Worm (Caenorhabditis elegans) whole organism, midembryonic: ENCODE results near the gene Y38C1BA.1.

ENCODE experiments used
- T22C8.4 ChIP-seq: fragments of 200-800 bp; sonication (Bioruptor generic); IDR thresholded peaks from 2 replicates; pipeline ENCODE4 v1.3.6; 2022; ENCODE audit warnings: missing genetic modification characterization, missing compliant biosample characterization
- cog-1 ChIP-seq: sonication (generic microtip); optimal IDR thresholded peaks from 2 replicates; lab custom pipeline; 2016; ENCODE audit warnings: missing genetic modification characterization, missing compliant biosample characterization
- klf-2 ChIP-seq: fragments of 200-800 bp; sonication (Bioruptor generic); conservative IDR thresholded peaks from 2 replicates; pipeline ENCODE4 v1.3.6; 2022; ENCODE audit warnings: missing genetic modification reagents, missing genetic modification characterization, missing compliant biosample characterization
- med-1 ChIP-seq: sonication (generic microtip); optimal IDR thresholded peaks from 2 replicates; lab custom pipeline; 2017; ENCODE audit warnings: missing genetic modification characterization, mild to moderate bottlenecking, missing compliant biosample characterization, antibody characterized with exemption, missing genetic modification reagents; ENCODE audit not compliant: insufficient read depth
- ref-1 ChIP-seq: fragments of 200-800 bp; sonication (Bioruptor generic); conservative IDR thresholded peaks from 2 replicates; pipeline ENCODE4 v1.3.6; 2022; ENCODE audit warnings: missing genetic modification reagents, missing genetic modification characterization, missing compliant biosample characterization
- tab-1 ChIP-seq: fragments of 200-800 bp; sonication (Bioruptor generic); IDR thresholded peaks from 2 replicates; pipeline ENCODE4 v1.3.6; 2022; ENCODE audit warnings: missing genetic modification characterization, missing compliant biosample characterization
- ztf-23 ChIP-seq: fragments of 200-800 bp; sonication (Bioruptor generic); IDR thresholded peaks from 2 replicates; pipeline ENCODE4 v1.3.6; 2022; ENCODE audit warnings: missing genetic modification reagents, missing genetic modification characterization, missing compliant biosample characterization

- TF ChIP-seq ztf-23 = no peak
- no peak for TF ChIP-seq ref-1 (GFP tag; lab: Robert Waterston, UW)
- TF ChIP-seq T22C8.4 = no peak
- TF ChIP-seq tab-1 = no peak
- no peak for TF ChIP-seq cog-1 (tag; lab: Kevin White, UChicago)
- no peak for TF ChIP-seq klf-2 (GFP tag; lab: Robert Waterston, UW)
- TF ChIP-seq med-1 (GFP tag; lab: Kevin White, UChicago) = no peak
Observed at ce11 chrIV:1838583-1838982, 34.8 kb upstream of the Y38C1BA.1 start.
